Worm (Caenorhabditis elegans): ENCODE results near the gene lit-1.
A peak's percentile ranks its signal among the peaks of the same experiment; 100 is the strongest.

Gene lit-1

DNA sequence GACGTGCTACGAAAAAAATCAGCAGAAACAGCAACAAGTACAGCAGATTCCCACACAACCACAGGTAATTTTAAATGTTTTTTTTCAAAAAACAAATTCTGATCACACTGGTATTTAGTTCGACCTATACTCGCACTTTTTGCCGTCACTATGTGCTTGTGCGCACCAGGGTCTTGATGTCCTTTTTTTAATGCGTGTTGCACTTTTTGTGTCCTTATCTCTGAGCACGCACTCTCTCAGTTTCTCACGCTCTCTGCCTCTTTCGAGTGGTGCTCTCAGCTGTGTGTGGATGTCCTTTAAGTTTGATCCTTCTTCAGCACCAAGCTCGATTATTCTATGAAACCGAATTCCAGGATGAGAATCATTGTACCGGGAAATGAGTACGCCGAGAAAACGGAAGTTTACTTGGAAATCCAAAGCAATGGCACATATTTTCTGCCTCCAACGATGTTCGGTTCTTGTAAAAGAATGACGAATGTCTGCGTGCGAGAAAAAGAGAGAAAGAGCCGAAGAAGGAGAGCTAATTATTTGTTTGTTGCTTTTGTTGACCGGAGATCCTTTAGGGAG lies 16.7 kb downstream of the lit-1 start:
- TF ChIP-seq nfyb-1 (GFP tag; IDR thresholded peaks at IDR 0.05), result 0 out of 2 replicates have a peak, but pooled peaks have one; percentile 30
- TF ChIP-seq zim-3 (tag; optimal IDR thresholded peaks at IDR 0.05), result no peak
- TF ChIP-seq ceh-27 (GFP tag; optimal IDR thresholded peaks at IDR 0.05), result peak; percentile 46
- 0 out of 2 replicates have a peak, but pooled peaks have one; percentile 14 for TF ChIP-seq dox-1 (GFP tag; IDR thresholded peaks at IDR 0.05)
- 0 out of 2 replicates have a peak, but pooled peaks have one; percentile 7 for TF ChIP-seq zfh-2 (GFP tag; conservative IDR thresholded peaks at IDR 0.05)
- no peak for TF ChIP-seq Y53F4B.3 (GFP tag; IDR thresholded peaks at IDR 0.05)
- TF ChIP-seq athp-1 (tag; optimal IDR thresholded peaks at IDR 0.05), result no peak
- TF ChIP-seq attf-5 (GFP tag; optimal IDR thresholded peaks at IDR 0.05), result peak; percentile 15
- TF ChIP-seq nhr-80 (tag; optimal IDR thresholded peaks at IDR 0.05), result peak; percentile 42
- 0 out of 2 replicates have a peak, but pooled peaks have one; percentile 9 for TF ChIP-seq madf-6 (GFP tag; IDR thresholded peaks at IDR 0.05)

DNA sequence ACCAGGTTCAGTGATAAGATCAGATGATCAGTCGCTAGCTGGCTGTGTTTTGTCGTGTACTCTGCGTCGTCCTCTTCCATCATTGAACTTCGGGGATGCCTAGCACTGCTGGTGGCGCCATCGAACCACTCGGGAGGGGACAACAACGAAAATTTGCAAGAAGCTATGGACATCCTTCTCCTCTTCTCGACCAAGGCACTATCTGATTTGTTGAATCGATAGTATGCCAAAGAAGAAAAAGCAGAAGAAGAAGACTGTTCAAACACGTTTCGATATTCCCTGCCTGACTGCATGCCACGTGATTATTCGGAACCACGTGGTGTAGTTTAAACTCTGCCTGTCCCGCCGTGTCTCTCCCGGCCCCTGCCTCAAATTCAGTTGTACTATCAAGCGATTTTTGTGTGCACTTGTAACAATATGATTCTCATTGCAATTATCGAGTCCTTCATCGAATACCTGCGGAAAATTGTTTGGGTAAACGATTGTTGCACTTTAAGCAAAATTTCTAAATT lies 17.5 kb downstream of the lit-1 start:
- TF ChIP-seq rpc-1 (optimal IDR thresholded peaks at IDR 0.05) (no peak), rpc-1 (tag; optimal IDR thresholded peaks at IDR 0.05) (no peak), attf-5 (GFP tag; optimal IDR thresholded peaks at IDR 0.05) (peak; percentile 33), dpff-1 (tag; optimal IDR thresholded peaks at IDR 0.05) (no peak), snpc-1.1 (tag; optimal IDR thresholded peaks at IDR 0.05; ENCODE audit: insufficient read depth) (no peak), mcd-1 (GFP tag; IDR thresholded peaks at IDR 0.05) (no peak), nfya-1 (tag; optimal IDR thresholded peaks at IDR 0.05; ENCODE audit: borderline replicate concordance, insufficient read depth) (no peak), hsf-1 (GFP tag; IDR thresholded peaks at IDR 0.05) (no peak), somi-1 (GFP tag; optimal IDR thresholded peaks at IDR 0.05) (peak; percentile 1), F57C9.4 (tag; optimal IDR thresholded peaks at IDR 0.05) (no peak), madf-8 (GFP tag; conservative IDR thresholded peaks at IDR 0.05) (no peak), akir-1 (GFP tag; optimal IDR thresholded peaks at IDR 0.05) (no peak), madf-6 (GFP tag; IDR thresholded peaks at IDR 0.05) (no peak), F52B5.7 (tag; optimal IDR thresholded peaks at IDR 0.05) (peak; percentile 8), die-1 (tag; optimal IDR thresholded peaks at IDR 0.05) (peak; percentile 31), C17E4.6 (GFP tag; IDR thresholded peaks at IDR 0.05) (no peak), hlh-26 (GFP tag; conservative IDR thresholded peaks at IDR 0.05) (no peak), tbx-9 (tag; optimal IDR thresholded peaks at IDR 0.05; ENCODE audit: borderline replicate concordance) (no peak), snpc-1.3 (tag; optimal IDR thresholded peaks at IDR 0.05; ENCODE audit: insufficient read depth) (no peak), let-526 (GFP tag; IDR thresholded peaks at IDR 0.05) (0 out of 2 replicates have a peak, but pooled peaks have one; percentile 52), dpl-1 (GFP tag; optimal IDR thresholded peaks at IDR 0.05) (no peak), repo-1 (tag; optimal IDR thresholded peaks at IDR 0.05) (no peak), sea-2 (GFP tag; IDR thresholded peaks at IDR 0.05) (no peak), ceh-100 (GFP tag; IDR thresholded peaks at IDR 0.05) (no peak), hlh-12 (tag; optimal IDR thresholded peaks at IDR 0.05) (no peak), ztf-6 (GFP tag; IDR thresholded peaks at IDR 0.05) (no peak), F49E8.2 (tag; optimal IDR thresholded peaks at IDR 0.05; ENCODE audit: insufficient read depth) (no peak), cebp-1 (GFP tag; IDR thresholded peaks at IDR 0.05) (no peak), cebp-1 (tag; optimal IDR thresholded peaks at IDR 0.05) (peak; percentile 44), T07F8.4 (tag; optimal IDR thresholded peaks at IDR 0.05) (no peak), Y79H2A.3 (GFP tag; conservative IDR thresholded peaks at IDR 0.05) (no peak), Y67H2A.10 (GFP tag; conservative IDR thresholded peaks at IDR 0.05) (no peak), dox-1 (GFP tag; IDR thresholded peaks at IDR 0.05) (peak; percentile 24), tlf-1 (GFP tag; optimal IDR thresholded peaks at IDR 0.05) (no peak), xnd-1 (tag; optimal IDR thresholded peaks at IDR 0.05) (no peak), C06A6.2 (GFP tag; conservative IDR thresholded peaks at IDR 0.05) (0 out of 2 replicates have a peak, but pooled peaks have one; percentile 27), nfyb-1 (GFP tag; IDR thresholded peaks at IDR 0.05) (no peak), zfh-2 (GFP tag; conservative IDR thresholded peaks at IDR 0.05) (0 out of 2 replicates have a peak, but pooled peaks have one; percentile 15), ztf-26 (tag; optimal IDR thresholded peaks at IDR 0.05) (peak; percentile 46), snpc-3.4 (tag; optimal IDR thresholded peaks at IDR 0.05) (no peak)
